Worm (Caenorhabditis elegans) whole organism, late embryonic: Measurements from ENCODE around the gene C09H10.4.

Source experiments
- K09A11.1 ChIP-seq: sonication (generic microtip); optimal IDR thresholded peaks from 2 replicates; lab custom pipeline; 2017; ENCODE audit warnings: antibody characterized with exemption, mild to moderate bottlenecking, missing genetic modification characterization, missing compliant biosample characterization; ENCODE audit not compliant: insufficient read depth
- pax-1 ChIP-seq: fragments of 150-350 bp; optimal IDR thresholded peaks from 2 replicates; lab custom pipeline; 2014; ENCODE audit warnings: missing biosample characterization, missing genetic modification characterization
- sox-2 ChIP-seq: fragments of 200-800 bp; sonication (Bioruptor generic); IDR thresholded peaks from 2 replicates; pipeline ENCODE4 v1.3.6; 2022; ENCODE audit warnings: missing genetic modification reagents, missing genetic modification characterization, missing compliant biosample characterization
- syd-9 ChIP-seq: sonication (generic microtip); optimal IDR thresholded peaks from 2 replicates; lab custom pipeline; 2016; ENCODE audit warnings: mild to moderate bottlenecking, missing genetic modification characterization, moderate library complexity, missing compliant biosample characterization

- TF ChIP-seq K09A11.1 (tag; lab: Kevin White, UChicago) = no peak
- TF ChIP-seq syd-9 = no peak
- no peak for TF ChIP-seq pax-1 (tag; lab: Kevin White, UChicago)
- TF ChIP-seq sox-2 (GFP tag; lab: Robert Waterston, UW) = no peak
Observed at ce11 chrII:11126312-11127000, 26.5 kb downstream of the C09H10.4 start, which contains the start of the genes rps-9 and lsm-1.
